Worm (Caenorhabditis elegans): ENCODE measurements around the gene Y108F1.5.
"Not testable (repeated sequence)": the region's sequence is repeated elsewhere in the genome, so short reads cannot be mapped to it uniquely, and the experiment has no call there.

- TF ChIP-seq unc-39, fos-1 (tag; optimal IDR thresholded peaks at IDR 0.05): not testable (repeated sequence)
Measured at ce11 chrX:239077-239476, 34.7 kb downstream of the Y108F1.5 start, which contains the start of gene AC8.10.
